Worm (Caenorhabditis elegans) whole organism, young adult: ENCODE measurements around the gene fbxa-65.

ENCODE experiments used
- B0336.3 ChIP-seq: fragments of 200-800 bp; sonication (Bioruptor generic); IDR thresholded peaks from 2 replicates; pipeline ENCODE4 v1.3.6; 2022; ENCODE audit warnings: missing genetic modification characterization, missing compliant biosample characterization
- C06A6.2 ChIP-seq: fragments of 200-800 bp; sonication (Bioruptor generic); conservative IDR thresholded peaks from 2 replicates; pipeline ENCODE4 v1.3.6; 2022; ENCODE audit warnings: missing genetic modification characterization, missing compliant biosample characterization
- F37B4.10 ChIP-seq: fragments of 200-800 bp; sonication (Bioruptor generic); IDR thresholded peaks from 2 replicates; pipeline ENCODE4 v1.3.6; 2022; ENCODE audit warnings: missing genetic modification characterization, missing compliant biosample characterization
- T26A5.8 ChIP-seq: sonication (generic microtip); optimal IDR thresholded peaks from 2 replicates; lab custom pipeline; 2016; ENCODE audit warnings: missing genetic modification characterization, missing compliant biosample characterization
- Y56A3A.18 ChIP-seq: fragments of 200-800 bp; sonication (Bioruptor generic); IDR thresholded peaks from 2 replicates; pipeline ENCODE4 v1.3.6; 2022; ENCODE audit warnings: missing genetic modification reagents, missing genetic modification characterization, missing compliant biosample characterization
- Y67H2A.10 ChIP-seq: fragments of 200-800 bp; sonication (Bioruptor generic); conservative IDR thresholded peaks from 2 replicates; pipeline ENCODE4 v1.3.6; 2022; ENCODE audit warnings: missing genetic modification reagents, missing genetic modification characterization, missing compliant biosample characterization
- Y79H2A.3 ChIP-seq: fragments of 200-800 bp; sonication (Bioruptor generic); conservative IDR thresholded peaks from 2 replicates; pipeline ENCODE4 v1.3.6; 2022; ENCODE audit warnings: missing genetic modification reagents, missing genetic modification characterization, missing compliant biosample characterization
- akir-1 ChIP-seq: fragments of 200-800 bp; sonication (Bioruptor generic); optimal IDR thresholded peaks from 2 replicates; lab custom pipeline; 2018; ENCODE audit warnings: mild to moderate bottlenecking, missing genetic modification characterization, moderate library complexity, missing compliant biosample characterization
- ama-1 ChIP-seq, 3 experiments: fragments of 150-350 bp in 1 of 3; sonication (generic microtip) in 2 of 3; optimal IDR thresholded peaks; 2 replicates each; lab custom pipeline; 2014 to 2018; ENCODE audit warnings: missing biosample characterization in 2 of 3, missing genetic modification characterization in 2 of 3, missing genetic modification reagents in 2 of 3
- attf-6 ChIP-seq: fragments of 200-800 bp; sonication (Bioruptor generic); IDR thresholded peaks from 2 replicates; pipeline ENCODE4 v1.3.6; 2022; ENCODE audit warnings: missing genetic modification reagents, missing genetic modification characterization, missing compliant biosample characterization
- bed-2 ChIP-seq: fragments of 200-800 bp; sonication (Bioruptor generic); IDR thresholded peaks from 2 replicates; pipeline ENCODE4 v1.3.6; 2022; ENCODE audit warnings: missing genetic modification reagents, missing genetic modification characterization, missing compliant biosample characterization
- cebp-1 ChIP-seq, 2 experiments: fragments of 200-800 bp in 1 of 2; sonication (Bioruptor generic) in 1 of 2; sonication (generic microtip) in 1 of 2; IDR thresholded peaks in 1 of 2; optimal IDR thresholded peaks in 1 of 2; 2 replicates each; pipeline versions ENCODE4 v1.3.6 to Lab custom; 2017 to 2022; ENCODE audit warnings: missing compliant biosample characterization in 2 of 2, missing genetic modification characterization in 2 of 2, mild to moderate bottlenecking in 1 of 2, missing genetic modification reagents in 1 of 2, moderate library complexity in 1 of 2
- ceh-27 ChIP-seq: fragments of 200-800 bp; sonication (Bioruptor generic); optimal IDR thresholded peaks from 2 replicates; lab custom pipeline; 2018; ENCODE audit warnings: mild to moderate bottlenecking, missing genetic modification characterization, moderate library complexity, missing compliant biosample characterization
- ceh-40 ChIP-seq: fragments of 200-800 bp; sonication (Bioruptor generic); IDR thresholded peaks from 2 replicates; pipeline ENCODE4 v1.3.6; 2022; ENCODE audit warnings: missing genetic modification characterization, missing compliant biosample characterization
- ceh-91 ChIP-seq: fragments of 200-800 bp; sonication (Bioruptor generic); IDR thresholded peaks from 2 replicates; pipeline ENCODE4 v1.3.6; 2022; ENCODE audit warnings: missing genetic modification reagents, missing genetic modification characterization, missing compliant biosample characterization
- dox-1 ChIP-seq: fragments of 200-800 bp; sonication (Bioruptor generic); IDR thresholded peaks from 2 replicates; pipeline ENCODE4 v1.3.6; 2022; ENCODE audit warnings: missing genetic modification reagents, missing genetic modification characterization, missing compliant biosample characterization
- egrh-3 ChIP-seq: fragments of 200-800 bp; sonication (Bioruptor generic); IDR thresholded peaks from 2 replicates; pipeline ENCODE4 v1.3.6; 2022; ENCODE audit warnings: missing genetic modification reagents, missing genetic modification characterization, missing compliant biosample characterization
- hlh-26 ChIP-seq: fragments of 200-800 bp; sonication (Bioruptor generic); conservative IDR thresholded peaks from 2 replicates; pipeline ENCODE4 v1.3.6; 2022; ENCODE audit warnings: missing genetic modification reagents, missing genetic modification characterization, missing compliant biosample characterization
- let-607 ChIP-seq, 2 experiments: fragments of 200-800 bp in 1 of 2; sonication (Bioruptor generic) in 1 of 2; sonication (generic microtip) in 1 of 2; optimal IDR thresholded peaks; 2 replicates each; lab custom pipeline; 2016 to 2018; ENCODE audit warnings: mild to moderate bottlenecking in 2 of 2, missing compliant biosample characterization in 2 of 2, missing genetic modification characterization in 2 of 2, moderate library complexity in 2 of 2, missing genotype in 1 of 2
- lin-54 ChIP-seq: fragments of 200-800 bp; sonication (Bioruptor generic); optimal IDR thresholded peaks from 2 replicates; lab custom pipeline; 2018; ENCODE audit warnings: mild to moderate bottlenecking, missing genetic modification characterization, missing compliant biosample characterization
- lir-1 ChIP-seq: fragments of 200-800 bp; sonication (Bioruptor generic); conservative IDR thresholded peaks from 2 replicates; pipeline ENCODE4 v1.3.6; 2022; ENCODE audit warnings: missing genetic modification reagents, missing genetic modification characterization, missing compliant biosample characterization
- madf-8 ChIP-seq: fragments of 200-800 bp; sonication (Bioruptor generic); conservative IDR thresholded peaks from 2 replicates; pipeline ENCODE4 v1.3.6; 2022; ENCODE audit warnings: missing genetic modification reagents, missing genetic modification characterization, missing compliant biosample characterization
- mel-28 ChIP-seq: sonication (generic microtip); optimal IDR thresholded peaks from 2 replicates; lab custom pipeline; 2016; ENCODE audit warnings: borderline replicate concordance, mild to moderate bottlenecking, missing genetic modification characterization, missing compliant biosample characterization
- nfya-2 ChIP-seq: fragments of 200-800 bp; sonication (Bioruptor generic); IDR thresholded peaks from 2 replicates; pipeline ENCODE4 v1.3.6; 2022; ENCODE audit warnings: missing genetic modification reagents, missing genetic modification characterization, missing compliant biosample characterization
- rec-8 ChIP-seq, 2 experiments: sonication (generic microtip); optimal IDR thresholded peaks; 2 replicates each; lab custom pipeline; 2016; ENCODE audit warnings: mild to moderate bottlenecking in 2 of 2, missing genetic modification characterization in 2 of 2, missing genetic modification reagents in 2 of 2, missing genotype in 2 of 2, missing biosample characterization in 1 of 2, missing compliant biosample characterization in 1 of 2, moderate library complexity in 1 of 2
- repo-1 ChIP-seq: sonication (generic microtip); optimal IDR thresholded peaks from 2 replicates; lab custom pipeline; 2017; ENCODE audit warnings: mild to moderate bottlenecking, missing genetic modification characterization, missing compliant biosample characterization
- rpc-1 ChIP-seq, 2 experiments: fragments of 150-350 bp in 1 of 2; sonication (generic microtip) in 1 of 2; optimal IDR thresholded peaks; 2 replicates each; lab custom pipeline; 2014 to 2018; ENCODE audit warnings: missing biosample characterization in 1 of 2, missing genetic modification characterization in 1 of 2, missing genetic modification reagents in 1 of 2, missing genotype in 1 of 2
- snpc-1.1 ChIP-seq: sonication (generic microtip); optimal IDR thresholded peaks from 2 replicates; lab custom pipeline; 2017; ENCODE audit warnings: missing genetic modification characterization, mild to moderate bottlenecking, missing compliant biosample characterization, antibody characterized with exemption, moderate library complexity, missing genotype, missing genetic modification reagents; ENCODE audit not compliant: insufficient read depth
- snpc-1.3 ChIP-seq: sonication (generic microtip); optimal IDR thresholded peaks from 2 replicates; lab custom pipeline; 2017; ENCODE audit warnings: missing genetic modification characterization, mild to moderate bottlenecking, missing compliant biosample characterization, antibody characterized with exemption, moderate library complexity, missing genotype, missing genetic modification reagents; ENCODE audit not compliant: insufficient read depth
- tbp1 ChIP-seq: fragments of 200-800 bp; sonication (Bioruptor generic); optimal IDR thresholded peaks from 2 replicates; lab custom pipeline; 2018; ENCODE audit warnings: mild to moderate bottlenecking, missing genetic modification characterization, missing compliant biosample characterization
- zfh-2 ChIP-seq: fragments of 200-800 bp; sonication (Bioruptor generic); conservative IDR thresholded peaks from 2 replicates; pipeline ENCODE4 v1.3.6; 2022; ENCODE audit warnings: missing genetic modification reagents, missing genetic modification characterization, missing compliant biosample characterization
- ztf-25 ChIP-seq: fragments of 200-800 bp; sonication (Bioruptor generic); IDR thresholded peaks from 2 replicates; pipeline ENCODE4 v1.3.6; 2022; ENCODE audit warnings: missing genetic modification reagents, missing genetic modification characterization, missing compliant biosample characterization

fbxa-65 gene

DNA sequence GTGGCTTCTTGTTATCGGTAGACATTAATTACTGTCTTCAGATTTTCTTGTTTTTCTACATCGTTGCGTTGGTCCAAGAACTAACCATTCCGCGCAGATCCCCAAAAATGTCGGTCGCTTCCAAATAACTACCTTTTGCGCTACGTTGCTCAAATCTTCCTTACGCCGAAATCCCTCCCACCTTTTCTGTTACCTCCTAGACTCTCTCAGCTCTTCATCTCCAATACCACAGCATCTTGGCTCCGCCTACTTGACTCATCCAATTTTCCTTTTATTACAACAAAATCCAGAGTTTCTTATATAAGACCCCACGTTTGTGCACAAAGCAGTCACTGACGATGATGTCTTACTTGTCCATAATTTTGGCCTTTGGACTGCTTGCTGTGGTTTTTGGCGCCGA lies 6.6 kb upstream of the fbxa-65 start, which contains the start of gene C17B7.12:
C17B7.12 (plus strand) TSS at position 301 of the 400 bp plus-strand sequence.
- TF ChIP-seq tbp1 (GFP tag; lab: Kevin White, UChicago) (no peak), bed-2 (GFP tag; lab: Robert Waterston, UW) (no peak), ama-1 (optimal IDR thresholded peaks at IDR 0.05; lab: Kevin White, UChicago) (no peak), ama-1 (GFP tag; optimal IDR thresholded peaks at IDR 0.05; lab: Kevin White, UChicago) (no peak), snpc-1.3 (tag; lab: Kevin White, UChicago) (no peak), nfya-2 (no peak), rpc-1 (optimal IDR thresholded peaks at IDR 0.05; lab: Kevin White, UChicago) (no peak), rpc-1 (tag; optimal IDR thresholded peaks at IDR 0.05; lab: Kevin White, UChicago) (no peak), ztf-25 (GFP tag; lab: Robert Waterston, UW) (no peak), cebp-1 (GFP tag; IDR thresholded peaks at IDR 0.05; lab: Robert Waterston, UW) (no peak), cebp-1 (tag; optimal IDR thresholded peaks at IDR 0.05; lab: Kevin White, UChicago) (no peak)

DNA sequence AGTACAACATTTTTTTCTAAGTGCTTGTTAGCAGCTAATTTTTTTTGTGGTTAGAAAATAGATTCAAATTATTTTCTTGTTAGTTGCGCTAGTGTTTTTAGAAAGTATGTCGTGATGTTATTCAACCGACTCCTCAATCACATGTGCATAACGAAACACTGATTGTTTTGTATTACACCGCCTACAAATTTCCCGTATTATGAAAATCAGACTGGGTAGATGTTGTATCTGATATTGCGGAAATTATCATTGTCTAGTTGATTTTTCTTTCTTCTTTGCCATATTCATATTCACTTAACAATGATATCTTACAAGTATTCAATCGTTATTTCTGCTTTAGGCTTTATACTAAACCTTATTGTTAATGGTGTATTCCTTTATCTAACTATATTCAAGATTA lies 5.0 kb upstream of the fbxa-65 start, which contains the start of gene str-63:
str-63 (plus strand) TSS at position 301 of the 400 bp plus-strand sequence.
- TF ChIP-seq lin-54 (GFP tag; lab: Kevin White, UChicago) = no peak
- TF ChIP-seq mel-28 (tag; lab: Kevin White, UChicago) = no peak
- no peak for TF ChIP-seq lir-1 (GFP tag; lab: Robert Waterston, UW)
- TF ChIP-seq ztf-25 (GFP tag; lab: Robert Waterston, UW) = no peak
- TF ChIP-seq Y67H2A.10 (GFP tag; lab: Robert Waterston, UW) = no peak
- TF ChIP-seq let-607 (tag; optimal IDR thresholded peaks at IDR 0.05; lab: Kevin White, UChicago) = no peak
- no peak for TF ChIP-seq bed-2 (GFP tag; lab: Robert Waterston, UW)
- no peak for TF ChIP-seq Y56A3A.18 (GFP tag; lab: Robert Waterston, UW)
- TF ChIP-seq rec-8 (tag; optimal IDR thresholded peaks at IDR 0.05; lab: Kevin White, UChicago) = no peak
- no peak for TF ChIP-seq repo-1 (tag; lab: Kevin White, UChicago)
- no peak for TF ChIP-seq egrh-3 (GFP tag; lab: Robert Waterston, UW)

DNA sequence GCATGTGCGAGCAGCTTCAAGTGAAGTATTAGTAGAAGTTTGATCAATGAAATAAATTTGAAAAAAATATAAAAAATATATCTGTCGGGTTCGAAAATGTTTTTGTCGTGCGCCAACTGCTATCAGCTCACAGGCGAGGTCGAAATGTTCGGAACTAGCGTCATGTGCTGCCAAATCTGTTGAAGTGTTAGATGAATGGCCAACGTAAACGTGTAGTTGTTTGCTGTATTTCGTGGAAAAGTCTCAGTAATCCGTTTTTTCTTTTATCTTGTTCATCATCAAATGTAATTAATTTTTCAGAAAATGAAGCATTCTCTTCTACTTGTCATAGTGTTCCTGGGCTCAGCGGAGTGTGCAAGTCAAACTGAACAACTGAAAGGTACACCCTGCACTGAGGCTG lies 3.6 kb upstream of the fbxa-65 start, which contains the start of gene C17B7.15:
C17B7.15 (plus strand) TSS at position 301 of the 400 bp plus-strand sequence.
- no peak for TF ChIP-seq snpc-1.1 (tag; lab: Kevin White, UChicago)
- no peak for TF ChIP-seq madf-8 (GFP tag; lab: Robert Waterston, UW)
- no peak for TF ChIP-seq rpc-1 (optimal IDR thresholded peaks at IDR 0.05; lab: Kevin White, UChicago)
- no peak for TF ChIP-seq rpc-1 (tag; optimal IDR thresholded peaks at IDR 0.05; lab: Kevin White, UChicago)
- no peak for TF ChIP-seq tbp1 (GFP tag; lab: Kevin White, UChicago)
- TF ChIP-seq akir-1 (GFP tag; lab: Kevin White, UChicago) = no peak
- no peak for TF ChIP-seq ztf-25 (GFP tag; lab: Robert Waterston, UW)
- no peak for TF ChIP-seq hlh-26 (GFP tag; lab: Robert Waterston, UW)
- no peak for TF ChIP-seq B0336.3
- no peak for TF ChIP-seq F37B4.10
- TF ChIP-seq ama-1 (optimal IDR thresholded peaks at IDR 0.05; lab: Kevin White, UChicago) = no peak
- TF ChIP-seq ama-1 (GFP tag; optimal IDR thresholded peaks at IDR 0.05; lab: Kevin White, UChicago) = no peak
- no peak for TF ChIP-seq T26A5.8

DNA sequence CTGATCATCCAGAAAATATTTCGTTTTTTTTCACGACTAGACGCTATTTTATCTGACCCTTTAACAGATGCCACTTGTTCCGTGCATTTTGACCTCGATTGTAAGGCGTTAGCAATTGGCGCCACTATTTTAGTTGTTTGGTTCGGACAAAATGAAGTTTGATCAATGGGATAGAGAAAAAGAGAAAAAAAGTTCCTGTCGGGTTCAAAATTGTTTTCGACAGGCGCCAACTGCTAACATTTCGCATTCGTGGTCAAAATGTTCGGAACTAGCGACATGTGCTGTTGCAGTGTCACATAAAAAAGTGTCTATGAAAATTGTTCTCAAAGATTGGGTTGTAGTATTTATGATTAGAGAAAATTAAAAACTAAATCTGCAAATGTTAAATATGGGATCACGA lies 1.2 kb upstream of the fbxa-65 start:
- TF ChIP-seq ceh-91 (GFP tag; lab: Robert Waterston, UW) = no peak
- no peak for TF ChIP-seq ceh-40 (GFP tag; lab: Robert Waterston, UW)
- no peak for TF ChIP-seq dox-1 (GFP tag; lab: Robert Waterston, UW)
- no peak for TF ChIP-seq ceh-27 (GFP tag; lab: Kevin White, UChicago)
- TF ChIP-seq Y79H2A.3 (GFP tag; lab: Robert Waterston, UW) = no peak
- no peak for TF ChIP-seq zfh-2 (GFP tag; lab: Robert Waterston, UW)
- no peak for TF ChIP-seq F37B4.10
- TF ChIP-seq C06A6.2 (GFP tag; lab: Robert Waterston, UW) = no peak
- TF ChIP-seq attf-6 (GFP tag; lab: Robert Waterston, UW) = no peak
